Worm (Caenorhabditis elegans) whole organism, mixed stage, embryonic: ENCODE results near the gene pho-4.

ENCODE experiments used
- M03D4.4 ChIP-seq: sonication (generic microtip); optimal IDR thresholded peaks from 2 replicates; lab custom pipeline; 2017; ENCODE audit warnings: mild to moderate bottlenecking, missing genetic modification characterization, missing compliant biosample characterization
- bed-3 ChIP-seq: fragments of 200-800 bp; sonication (Bioruptor generic); optimal IDR thresholded peaks from 3 replicates; lab custom pipeline; 2018; ENCODE audit warnings: mild to moderate bottlenecking, missing genetic modification characterization, moderate library complexity, missing compliant biosample characterization
- ceh-39 ChIP-seq: fragments of 150-350 bp; optimal IDR thresholded peaks from 2 replicates; lab custom pipeline; 2014; ENCODE audit warnings: missing biosample characterization, missing genetic modification characterization
- ceh-43 ChIP-seq: fragments of 200-800 bp; sonication (Bioruptor generic); optimal IDR thresholded peaks from 2 replicates; lab custom pipeline; 2018; ENCODE audit warnings: mild to moderate bottlenecking, missing genetic modification characterization, moderate library complexity, missing compliant biosample characterization
- ceh-83 ChIP-seq: fragments of 200-800 bp; sonication (Bioruptor generic); optimal IDR thresholded peaks from 2 replicates; lab custom pipeline; 2018; ENCODE audit warnings: mild to moderate bottlenecking, missing genetic modification characterization, missing compliant biosample characterization
- ces-1 ChIP-seq: fragments of 150-350 bp; optimal IDR thresholded peaks from 2 replicates; lab custom pipeline; 2014; ENCODE audit warnings: missing biosample characterization, missing genetic modification reagents, missing genetic modification characterization
- cnd-1 ChIP-seq: fragments of 200-800 bp; sonication (Bioruptor generic); optimal IDR thresholded peaks from 2 replicates; lab custom pipeline; 2018; ENCODE audit warnings: mild to moderate bottlenecking, missing genetic modification characterization, missing compliant biosample characterization
- elt-1 ChIP-seq: sonication (generic microtip); optimal IDR thresholded peaks from 2 replicates; lab custom pipeline; 2017; ENCODE audit warnings: missing genetic modification characterization, mild to moderate bottlenecking, missing compliant biosample characterization, antibody characterized with exemption, moderate library complexity, borderline replicate concordance; ENCODE audit not compliant: insufficient read depth
- elt-3 ChIP-seq: fragments of 150-350 bp; optimal IDR thresholded peaks from 2 replicates; lab custom pipeline; 2014; ENCODE audit warnings: missing biosample characterization, missing genetic modification characterization
- flh-1 ChIP-seq: fragments of 200-800 bp; sonication (Bioruptor generic); optimal IDR thresholded peaks from 2 replicates; lab custom pipeline; 2018; ENCODE audit warnings: mild to moderate bottlenecking, missing genetic modification characterization, moderate library complexity, missing compliant biosample characterization
- ham-2 ChIP-seq: fragments of 200-800 bp; sonication (Bioruptor generic); optimal IDR thresholded peaks from 2 replicates; lab custom pipeline; 2018; ENCODE audit warnings: mild to moderate bottlenecking, missing genetic modification characterization, missing compliant biosample characterization
- hlh-1 ChIP-seq: fragments of 150-350 bp; optimal IDR thresholded peaks from 2 replicates; lab custom pipeline; 2014; ENCODE audit warnings: missing biosample characterization, missing genetic modification reagents, missing genetic modification characterization
- lin-13 ChIP-seq: fragments of 150-350 bp; optimal IDR thresholded peaks from 2 replicates; lab custom pipeline; 2014; ENCODE audit warnings: missing biosample characterization, missing genetic modification characterization
- lin-32 ChIP-seq: fragments of 200-800 bp; sonication (Bioruptor generic); optimal IDR thresholded peaks from 2 replicates; lab custom pipeline; 2018; ENCODE audit warnings: mild to moderate bottlenecking, missing genetic modification characterization, missing compliant biosample characterization
- lsy-2 ChIP-seq: fragments of 150-350 bp; optimal IDR thresholded peaks from 2 replicates; lab custom pipeline; 2014; ENCODE audit warnings: missing biosample characterization, missing genetic modification characterization
- mab-5 ChIP-seq: fragments of 150-350 bp; optimal IDR thresholded peaks from 2 replicates; lab custom pipeline; 2014; ENCODE audit warnings: missing biosample characterization, missing genetic modification characterization
- mep-1 ChIP-seq: fragments of 150-350 bp; optimal IDR thresholded peaks from 2 replicates; lab custom pipeline; 2017; ENCODE audit warnings: missing biosample characterization, missing genetic modification reagents, missing genetic modification characterization, inconsistent platforms
- nhr-12 ChIP-seq: fragments of 150-350 bp; optimal IDR thresholded peaks from 2 replicates; lab custom pipeline; 2014; ENCODE audit warnings: missing biosample characterization, missing genetic modification characterization
- nhr-2 ChIP-seq: fragments of 150-350 bp; optimal IDR thresholded peaks from 2 replicates; lab custom pipeline; 2014; ENCODE audit warnings: missing biosample characterization, missing genetic modification characterization
- nhr-28 ChIP-seq: fragments of 150-350 bp; optimal IDR thresholded peaks from 2 replicates; lab custom pipeline; 2014; ENCODE audit warnings: missing biosample characterization, missing genetic modification characterization
- nhr-76 ChIP-seq: sonication (generic microtip); optimal IDR thresholded peaks from 2 replicates; lab custom pipeline; 2017; ENCODE audit warnings: missing biosample characterization, missing genetic modification characterization
- pha-4 ChIP-seq: fragments of 150-350 bp; optimal IDR thresholded peaks from 2 replicates; lab custom pipeline; 2018; ENCODE audit warnings: missing biosample characterization, missing genetic modification reagents, missing genetic modification characterization
- sem-2 ChIP-seq: fragments of 200-800 bp; sonication (Bioruptor generic); optimal IDR thresholded peaks from 2 replicates; lab custom pipeline; 2018; ENCODE audit warnings: mild to moderate bottlenecking, missing genetic modification characterization, missing compliant biosample characterization
- snpc-4 ChIP-seq: fragments of 150-350 bp; optimal IDR thresholded peaks from 2 replicates; lab custom pipeline; 2014; ENCODE audit warnings: missing biosample characterization, missing genetic modification characterization
- sptf-1 ChIP-seq: sonication (generic microtip); optimal IDR thresholded peaks from 2 replicates; lab custom pipeline; 2017; ENCODE audit warnings: mild to moderate bottlenecking, missing genetic modification characterization, moderate library complexity, missing compliant biosample characterization
- tbx-8 ChIP-seq: fragments of 200-800 bp; sonication (Bioruptor generic); optimal IDR thresholded peaks from 2 replicates; lab custom pipeline; 2018; ENCODE audit warnings: mild to moderate bottlenecking, missing genetic modification characterization, moderate library complexity, missing compliant biosample characterization
- unc-120 ChIP-seq: sonication (generic microtip); optimal IDR thresholded peaks from 2 replicates; lab custom pipeline; 2017; ENCODE audit warnings: missing genetic modification characterization, missing compliant biosample characterization; ENCODE audit not compliant: poor library complexity, severe bottlenecking
- unc-39 ChIP-seq: fragments of 150-350 bp; optimal IDR thresholded peaks from 2 replicates; lab custom pipeline; 2014; ENCODE audit warnings: missing biosample characterization, missing genetic modification characterization
- unc-62 ChIP-seq: fragments of 150-350 bp; optimal IDR thresholded peaks from 2 replicates; lab custom pipeline; 2014; ENCODE audit warnings: missing biosample characterization, missing genetic modification reagents, missing genetic modification characterization
- zip-8 ChIP-seq: fragments of 150-350 bp; optimal IDR thresholded peaks from 2 replicates; lab custom pipeline; 2014; ENCODE audit warnings: missing biosample characterization, missing genetic modification characterization
- ztf-11 ChIP-seq: fragments of 150-350 bp; optimal IDR thresholded peaks from 2 replicates; lab custom pipeline; 2014; ENCODE audit warnings: missing biosample characterization, missing genetic modification characterization

pho-4 gene

DNA sequence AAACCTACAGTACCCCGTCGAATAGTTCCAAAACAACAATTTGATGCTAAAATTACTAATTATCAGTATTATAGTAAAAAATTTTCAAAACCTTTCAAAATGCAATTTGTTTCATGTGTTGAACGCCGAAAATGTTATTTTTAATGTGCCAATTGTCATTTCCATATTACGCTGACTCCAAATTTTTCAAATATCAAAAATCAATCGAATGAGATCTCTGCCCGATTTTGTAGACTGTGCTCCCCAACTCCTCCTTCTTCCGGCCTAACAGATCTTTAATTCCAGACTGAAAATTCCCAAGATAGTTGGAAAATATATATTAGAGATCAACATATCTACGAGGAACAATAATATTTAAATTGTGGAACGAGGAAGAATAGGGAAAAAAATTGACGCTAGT is 39.5 kb upstream of the pho-4 start:
- TF ChIP-seq unc-39 (no peak), ztf-11 (tag; lab: Kevin White, UChicago) (no peak), M03D4.4 (no peak), nhr-12 (tag; lab: Kevin White, UChicago) (no peak), mep-1 (tag; lab: Kevin White, UChicago) (no peak), elt-1 (tag; lab: Kevin White, UChicago) (no peak), lin-32 (GFP tag; lab: Kevin White, UChicago) (no peak), hlh-1 (tag; lab: Kevin White, UChicago) (no peak), ceh-43 (GFP tag; lab: Kevin White, UChicago) (no peak), mab-5 (no peak), bed-3 (no peak), flh-1 (no peak), snpc-4 (tag; lab: Kevin White, UChicago) (no peak), lsy-2 (no peak), tbx-8 (GFP tag; lab: Kevin White, UChicago) (no peak), ham-2 (GFP tag; lab: Kevin White, UChicago) (no peak)
- TF ChIP-seq, all 35 proteins: peak for 0

DNA sequence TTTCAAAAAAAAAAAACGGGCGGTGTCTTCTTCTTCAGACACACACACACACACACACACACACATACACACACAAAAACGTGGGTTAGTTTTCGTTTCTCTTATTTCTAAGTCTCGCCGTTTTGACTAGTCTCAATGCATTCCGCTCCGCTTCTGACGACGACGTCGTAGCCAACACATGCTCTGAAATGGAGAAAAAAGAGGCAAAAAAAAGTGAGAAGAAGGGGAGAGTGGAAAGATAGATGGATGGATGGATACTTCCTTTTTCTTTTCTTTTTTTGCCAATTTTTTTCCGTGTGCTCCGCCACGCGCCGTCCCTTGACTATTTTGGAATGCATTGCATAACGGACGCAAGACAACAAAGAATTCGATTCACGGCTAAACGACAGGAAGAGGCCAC is 38.5 kb upstream of the pho-4 start:
- TF ChIP-seq nhr-76, result no peak
- TF ChIP-seq unc-62 (GFP tag; lab: Kevin White, UChicago), result no peak
- no peak for TF ChIP-seq ztf-11 (tag; lab: Kevin White, UChicago)
- no peak for TF ChIP-seq lsy-2
- TF ChIP-seq ces-1 (GFP tag; lab: Kevin White, UChicago), result no peak
- no peak for TF ChIP-seq lin-13 (tag; lab: Kevin White, UChicago)
- no peak for TF ChIP-seq nhr-2 (tag; lab: Kevin White, UChicago)
- TF ChIP-seq ceh-39 (tag; lab: Kevin White, UChicago), result no peak
- TF ChIP-seq nhr-12 (tag; lab: Kevin White, UChicago), result no peak
- TF ChIP-seq sptf-1, result no peak
- no peak for TF ChIP-seq ceh-83 (GFP tag; lab: Kevin White, UChicago)
- no peak for TF ChIP-seq zip-8 (tag; lab: Kevin White, UChicago)
- TF ChIP-seq M03D4.4, result no peak
- no peak for TF ChIP-seq sem-2 (GFP tag; lab: Kevin White, UChicago)

DNA sequence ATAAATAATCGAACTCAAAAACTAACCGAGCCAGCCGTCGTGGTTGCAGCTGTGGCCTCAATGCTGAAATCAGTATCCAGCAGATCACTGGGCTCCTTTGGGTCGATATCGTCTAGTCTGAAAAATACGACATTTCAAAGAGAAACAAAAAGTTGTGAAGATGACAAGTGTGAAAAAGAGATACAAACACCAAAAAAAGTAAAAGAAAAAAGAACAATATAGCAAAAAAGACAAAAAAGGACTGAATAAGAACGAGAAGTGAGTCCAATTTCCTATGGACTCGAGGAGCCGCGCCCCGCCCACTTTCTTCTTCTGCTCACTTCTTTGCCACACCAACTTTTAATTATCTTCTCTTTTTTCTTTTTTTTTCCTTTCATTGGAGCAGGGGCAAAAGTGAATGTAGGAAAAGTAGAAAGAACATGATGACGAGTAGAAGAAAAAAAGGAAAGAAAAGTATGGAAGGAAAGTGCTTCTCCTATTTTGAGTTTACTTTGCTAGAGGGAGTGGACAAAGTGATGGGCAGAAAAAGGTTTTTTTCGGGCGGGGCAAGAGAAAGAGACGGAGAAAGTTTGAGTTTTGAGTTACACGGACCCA is 33.6 kb upstream of the pho-4 start, which contains the start of gene drn-1:
drn-1 (minus strand) TSS at position 117 of the 594 bp plus-strand sequence.
- TF ChIP-seq ham-2 (GFP tag; lab: Kevin White, UChicago) (no peak), cnd-1 (tag; lab: Kevin White, UChicago) (no peak), snpc-4 (tag; lab: Kevin White, UChicago) (no peak), elt-3 (tag; lab: Kevin White, UChicago) (no peak), M03D4.4 (no peak), unc-39 (no peak)
- TF ChIP-seq, all 35 proteins: peak for 0

DNA sequence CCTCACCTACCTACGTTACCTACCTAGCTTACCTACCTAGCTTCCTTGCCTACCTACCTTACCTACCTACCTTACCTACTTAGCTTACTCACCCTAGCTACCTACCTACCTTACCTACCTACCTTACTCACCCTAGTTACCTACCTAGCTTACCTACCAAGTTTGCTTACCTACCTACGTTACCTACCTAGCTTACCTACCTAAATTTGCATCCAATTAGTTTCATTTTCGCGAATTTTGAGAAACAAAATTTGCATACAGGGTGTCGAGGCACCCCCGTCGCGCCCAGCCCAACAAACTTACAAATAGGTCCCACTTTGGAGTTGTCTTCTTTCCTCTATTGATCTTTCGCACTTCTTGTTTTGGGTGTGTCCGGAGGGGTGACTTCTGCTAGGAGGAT is 30.7 kb upstream of the pho-4 start:
- no peak for TF ChIP-seq nhr-28
- no peak for TF ChIP-seq lsy-2
- no peak for TF ChIP-seq unc-120
- no peak for TF ChIP-seq ham-2 (GFP tag; lab: Kevin White, UChicago)
- TF ChIP-seq flh-1, result no peak
- TF ChIP-seq lin-32 (GFP tag; lab: Kevin White, UChicago), result no peak
- TF ChIP-seq elt-1 (tag; lab: Kevin White, UChicago), result no peak
- TF ChIP-seq mab-5, result no peak
- TF ChIP-seq nhr-2 (tag; lab: Kevin White, UChicago), result no peak
- TF ChIP-seq M03D4.4, result no peak
- TF ChIP-seq zip-8 (tag; lab: Kevin White, UChicago), result no peak
- no peak for TF ChIP-seq nhr-12 (tag; lab: Kevin White, UChicago)

DNA sequence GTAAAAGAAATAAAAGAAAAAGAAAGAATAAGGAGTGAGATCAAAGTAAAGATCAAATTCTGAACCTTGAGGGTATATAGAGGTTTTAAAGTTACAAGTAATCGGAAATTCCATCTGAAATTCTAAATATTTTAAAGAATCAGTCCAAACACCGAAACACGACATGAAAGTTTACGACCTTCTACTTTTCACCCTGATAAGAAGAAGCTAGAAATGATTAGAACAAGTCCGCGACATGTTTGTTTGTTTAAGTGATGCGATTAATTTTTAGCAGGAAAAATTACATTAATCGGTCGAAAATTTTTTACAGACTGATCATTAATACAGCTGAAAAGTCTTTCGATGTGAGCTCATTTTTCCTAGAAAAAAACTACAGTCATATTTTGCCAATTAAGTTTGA is 26.4 kb upstream of the pho-4 start:
- TF ChIP-seq ceh-43 (GFP tag; lab: Kevin White, UChicago) (no peak), unc-120 (no peak), zip-8 (tag; lab: Kevin White, UChicago) (no peak), elt-1 (tag; lab: Kevin White, UChicago) (no peak), ceh-83 (GFP tag; lab: Kevin White, UChicago) (no peak), lin-13 (tag; lab: Kevin White, UChicago) (no peak), M03D4.4 (no peak), ces-1 (GFP tag; lab: Kevin White, UChicago) (no peak), mep-1 (tag; lab: Kevin White, UChicago) (no peak), mab-5 (no peak), ceh-39 (tag; lab: Kevin White, UChicago) (no peak), pha-4 (tag; lab: Kevin White, UChicago) (no peak), lsy-2 (no peak), nhr-28 (no peak), nhr-2 (tag; lab: Kevin White, UChicago) (no peak), snpc-4 (tag; lab: Kevin White, UChicago) (no peak), lin-32 (GFP tag; lab: Kevin White, UChicago) (no peak), nhr-76 (no peak), flh-1 (no peak)
